Worm (Caenorhabditis elegans): Measurements from ENCODE around the gene K11G12.6.

Gene K11G12.6

DNA sequence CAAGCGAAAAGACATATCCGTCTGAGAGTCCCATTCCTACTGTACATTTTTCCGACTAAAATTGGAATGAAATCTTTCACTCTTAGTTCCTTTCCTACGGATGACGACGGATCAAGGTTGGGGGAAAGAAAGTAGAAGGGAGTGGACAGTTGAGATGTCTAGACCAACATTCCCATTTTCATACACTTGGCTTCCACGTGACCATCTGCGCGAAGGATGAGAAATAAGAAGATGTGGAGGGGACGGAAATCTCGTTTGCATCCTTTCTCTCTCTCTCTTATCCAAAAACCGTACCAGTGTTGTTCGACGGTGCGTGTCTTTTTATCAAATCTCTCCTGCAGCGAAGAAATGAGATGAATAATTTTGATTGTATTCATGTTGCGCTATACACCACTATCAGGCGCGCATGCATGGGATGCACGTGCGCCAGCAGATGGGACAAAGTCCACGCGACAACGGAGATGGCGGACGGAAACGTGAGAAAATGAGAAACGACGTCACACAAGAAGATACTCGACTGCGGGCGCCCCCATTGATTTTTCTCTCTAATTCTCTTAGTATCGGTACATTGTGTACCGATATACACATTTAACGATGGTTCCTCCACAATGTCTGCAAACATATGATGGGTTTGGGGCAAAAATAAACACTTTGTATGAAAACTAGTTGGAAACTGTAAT is 8.0 kb upstream of the K11G12.6 start (continued):
- TF ChIP-seq ekl-4 (GFP tag; IDR thresholded peaks at IDR 0.05) (peak; percentile 69), madf-3 (GFP tag; IDR thresholded peaks at IDR 0.05) (no peak), snpc-4 (GFP tag; optimal IDR thresholded peaks at IDR 0.05) (no peak), snpc-4 (tag; optimal IDR thresholded peaks at IDR 0.05) (peak in 3 of 4 experiments; percentile 37 to 47 (median 38)), hlh-12 (tag; optimal IDR thresholded peaks at IDR 0.05) (no peak), unc-130 (GFP tag; optimal IDR thresholded peaks at IDR 0.05) (no peak), F49E8.2 (tag; optimal IDR thresholded peaks at IDR 0.05; ENCODE audit: insufficient read depth) (no peak), madf-8 (GFP tag; conservative IDR thresholded peaks at IDR 0.05) (no peak), F55B11.4 (tag; optimal IDR thresholded peaks at IDR 0.05; ENCODE audit: borderline replicate concordance, insufficient read depth) (no peak), Y53G8AR.9 (GFP tag; conservative IDR thresholded peaks at IDR 0.05) (no peak), mes-4 (tag; optimal IDR thresholded peaks at IDR 0.05) (no peak), attf-5 (GFP tag; optimal IDR thresholded peaks at IDR 0.05) (peak; percentile 71), hrde-1 (tag; optimal IDR thresholded peaks at IDR 0.05; ENCODE audit: borderline replicate concordance) (no peak), lin-26 (GFP tag; IDR thresholded peaks at IDR 0.05) (no peak), B0019.2 (GFP tag; conservative IDR thresholded peaks at IDR 0.05) (no peak), B0261.1 (tag; optimal IDR thresholded peaks at IDR 0.05) (no peak), ccch-3 (GFP tag; optimal IDR thresholded peaks at IDR 0.05) (no peak), athp-1 (tag; optimal IDR thresholded peaks at IDR 0.05) (no peak), somi-1 (GFP tag; optimal IDR thresholded peaks at IDR 0.05) (peak; percentile 98), nhr-90 (tag; optimal IDR thresholded peaks at IDR 0.05) (peak; percentile 33), egrh-3 (GFP tag; IDR thresholded peaks at IDR 0.05) (no peak), Y56A3A.18 (GFP tag; IDR thresholded peaks at IDR 0.05) (no peak), egl-44 (GFP tag; IDR thresholded peaks at IDR 0.05) (peak; percentile 64; the same call in 1 of the 2 replicates), C06A6.2 (GFP tag; conservative IDR thresholded peaks at IDR 0.05) (peak; percentile 87), rcor-1 (GFP tag; IDR thresholded peaks at IDR 0.05) (0 out of 2 replicates have a peak, but pooled peaks have one; percentile 21), hmg-1.2 (GFP tag; IDR thresholded peaks at IDR 0.05) (peak; percentile 57), gei-17 (GFP tag; optimal IDR thresholded peaks at IDR 0.05) (peak; percentile 68), tlf-1 (GFP tag; optimal IDR thresholded peaks at IDR 0.05) (peak; percentile 53), lsy-27 (tag; optimal IDR thresholded peaks at IDR 0.05; ENCODE audit: borderline replicate concordance, insufficient read depth) (no peak), aptf-3 (GFP tag; IDR thresholded peaks at IDR 0.05) (no peak), nhr-80 (tag; optimal IDR thresholded peaks at IDR 0.05) (peak; percentile 77), nfyb-1 (GFP tag; IDR thresholded peaks at IDR 0.05) (peak; percentile 49; the same call in 1 of the 2 replicates), mxl-1 (tag; optimal IDR thresholded peaks at IDR 0.05) (peak; percentile 62), mcd-1 (GFP tag; IDR thresholded peaks at IDR 0.05) (peak; percentile 58), lsl-1 (GFP tag; optimal IDR thresholded peaks at IDR 0.05) (no peak), akir-1 (GFP tag; optimal IDR thresholded peaks at IDR 0.05) (no peak), mel-28 (tag; optimal IDR thresholded peaks at IDR 0.05; ENCODE audit: borderline replicate concordance) (no peak), K12H6.12 (tag; optimal IDR thresholded peaks at IDR 0.05) (peak; percentile 63), ceh-40 (GFP tag; IDR thresholded peaks at IDR 0.05) (no peak), B0035.1 (tag; optimal IDR thresholded peaks at IDR 0.05) (no peak), rpc-1 (optimal IDR thresholded peaks at IDR 0.05) (no peak), rpc-1 (tag; optimal IDR thresholded peaks at IDR 0.05) (no peak), ceh-27 (GFP tag; optimal IDR thresholded peaks at IDR 0.05) (peak; percentile 67), C17E4.6 (GFP tag; IDR thresholded peaks at IDR 0.05) (0 out of 2 replicates have a peak, but pooled peaks have one; percentile 23), xnd-1 (tag; optimal IDR thresholded peaks at IDR 0.05) (no peak), D2030.7 (GFP tag; IDR thresholded peaks at IDR 0.05) (no peak)
